Fruit fly (Drosophila melanogaster) whole organism, embryonic: ENCODE data around the gene Rab23.

ENCODE experiments used
- Adf1 ChIP-seq: fragments of 200-800 bp; sonication (Bioruptor generic); IDR thresholded peaks from 2 replicates; pipeline ENCODE4 v1.3.6; 2022; ENCODE audit warnings: missing biosample characterization, missing genetic modification characterization
- CG10267 ChIP-seq: fragments of 200-800 bp; sonication (Bioruptor generic); optimal IDR thresholded peaks from 2 replicates; lab custom pipeline; 2018; ENCODE audit warnings: missing biosample characterization, mild to moderate bottlenecking, missing genetic modification characterization, moderate library complexity
- CG10321 ChIP-seq: fragments of 200-800 bp; sonication (Bioruptor generic); IDR thresholded peaks from 2 replicates; pipeline ENCODE4 v1.3.6; 2022; ENCODE audit warnings: missing biosample characterization, missing genetic modification characterization
- CG10979 ChIP-seq: fragments of 200-800 bp; sonication (Bioruptor generic); optimal IDR thresholded peaks from 2 replicates; lab custom pipeline; 2018; ENCODE audit warnings: missing biosample characterization, mild to moderate bottlenecking, missing genetic modification characterization, moderate library complexity
- CG11247 ChIP-seq: fragments of 200-800 bp; sonication (Bioruptor generic); IDR thresholded peaks from 2 replicates; pipeline ENCODE4 v1.3.6; 2022; ENCODE audit warnings: missing biosample characterization, missing genetic modification characterization
- CG11398 ChIP-seq: fragments of 200-800 bp; sonication (Bioruptor generic); optimal IDR thresholded peaks from 2 replicates; lab custom pipeline; 2016; ENCODE audit warnings: missing biosample characterization, missing genetic modification characterization
- CG13624 ChIP-seq: fragments of 200-800 bp; sonication (Bioruptor generic); optimal IDR thresholded peaks from 2 replicates; lab custom pipeline; 2016; ENCODE audit warnings: missing biosample characterization, missing genetic modification characterization
- CG14441 ChIP-seq: fragments of 200-800 bp; sonication (Bioruptor generic); IDR thresholded peaks from 2 replicates; pipeline ENCODE4 v1.3.6; 2022; ENCODE audit warnings: missing biosample characterization, missing genetic modification characterization
- CG14965 ChIP-seq: fragments of 200-800 bp; sonication (Bioruptor generic); optimal IDR thresholded peaks from 2 replicates; lab custom pipeline; 2016; ENCODE audit warnings: missing biosample characterization, missing genetic modification characterization, borderline replicate concordance
- CG17385 ChIP-seq: fragments of 200-800 bp; sonication (Bioruptor generic); optimal IDR thresholded peaks from 3 replicates; lab custom pipeline; 2018; ENCODE audit warnings: missing biosample characterization, mild to moderate bottlenecking, missing genetic modification characterization
- CG17612 ChIP-seq: fragments of 200-800 bp; sonication (Bioruptor generic); IDR thresholded peaks from 2 replicates; pipeline ENCODE4 v1.3.6; 2022; ENCODE audit warnings: missing biosample characterization, missing genetic modification characterization
- CG17829 ChIP-seq: fragments of 200-800 bp; optimal IDR thresholded peaks from 2 replicates; lab custom pipeline; 2019; ENCODE audit warnings: missing biosample characterization, mild to moderate bottlenecking, missing genetic modification characterization, moderate library complexity
- CG17912 ChIP-seq: fragments of 200-800 bp; sonication (Bioruptor generic); optimal IDR thresholded peaks from 2 replicates; lab custom pipeline; 2018; ENCODE audit warnings: missing biosample characterization, mild to moderate bottlenecking, missing genetic modification characterization
- CG30403 ChIP-seq: fragments of 200-800 bp; sonication (Bioruptor generic); optimal IDR thresholded peaks from 3 replicates; lab custom pipeline; 2016; ENCODE audit warnings: missing biosample characterization, missing genetic modification characterization
- CG30431 ChIP-seq: fragments of 200-800 bp; sonication (Bioruptor generic); optimal IDR thresholded peaks from 2 replicates; lab custom pipeline; 2017; ENCODE audit warnings: missing biosample characterization, missing genetic modification characterization
- CG32532 ChIP-seq: fragments of 200-800 bp; sonication (Bioruptor generic); IDR thresholded peaks from 2 replicates; pipeline ENCODE4 v1.3.6; 2022; ENCODE audit warnings: missing biosample characterization, missing genetic modification characterization
- CG3407 ChIP-seq: fragments of 200-800 bp; sonication (Bioruptor generic); optimal IDR thresholded peaks from 2 replicates; lab custom pipeline; 2018; ENCODE audit warnings: missing biosample characterization, mild to moderate bottlenecking, missing genetic modification characterization
- CG4730 ChIP-seq: fragments of 200-800 bp; sonication (Bioruptor generic); IDR thresholded peaks from 2 replicates; pipeline ENCODE4 v1.3.6; 2022; ENCODE audit warnings: missing biosample characterization, missing genetic modification characterization
- Doc3 ChIP-seq: fragments of 200-800 bp; sonication (Bioruptor generic); IDR thresholded peaks from 3 replicates; pipeline ENCODE4 v1.3.6; 2022; ENCODE audit warnings: missing biosample characterization, missing genetic modification characterization; ENCODE audit not compliant: partially characterized antibody
- E2f2 ChIP-seq: fragments of 200-800 bp; sonication (Bioruptor generic); IDR thresholded peaks from 2 replicates; pipeline ENCODE4 v1.3.6; 2022; ENCODE audit warnings: missing biosample characterization, missing genetic modification characterization
- H2.0 ChIP-seq: fragments of 200-800 bp; sonication (Bioruptor generic); IDR thresholded peaks from 2 replicates; pipeline ENCODE4 v1.3.6; 2022; ENCODE audit warnings: missing biosample characterization, missing genetic modification characterization
- Hey ChIP-seq: fragments of 200-800 bp; sonication (Bioruptor generic); optimal IDR thresholded peaks from 3 replicates; lab custom pipeline; 2018; ENCODE audit warnings: missing biosample characterization, mild to moderate bottlenecking, missing genetic modification characterization
- MTF-1 ChIP-seq: fragments of 200-800 bp; sonication (Bioruptor generic); optimal IDR thresholded peaks from 2 replicates; lab custom pipeline; 2018; ENCODE audit warnings: missing biosample characterization, mild to moderate bottlenecking, missing genetic modification characterization, borderline replicate concordance
- NC2α ChIP-seq: fragments of 200-800 bp; sonication (Bioruptor generic); optimal IDR thresholded peaks from 2 replicates; lab custom pipeline; 2016; ENCODE audit warnings: missing biosample characterization, missing genetic modification characterization
- NC2β ChIP-seq: fragments of 200-800 bp; sonication (Bioruptor generic); optimal IDR thresholded peaks from 2 replicates; lab custom pipeline; 2016; ENCODE audit warnings: missing biosample characterization, missing genetic modification characterization
- NFAT ChIP-seq: fragments of 200-800 bp; sonication (Bioruptor generic); IDR thresholded peaks from 2 replicates; pipeline ENCODE4 v1.3.6; 2022; ENCODE audit warnings: missing biosample characterization, missing genetic modification characterization
- Taf1 ChIP-seq: fragments of 200-800 bp; sonication (Bioruptor generic); IDR thresholded peaks from 2 replicates; pipeline ENCODE4 v1.3.6; 2022; ENCODE audit warnings: missing biosample characterization, missing genetic modification characterization
- ac ChIP-seq: fragments of 200-800 bp; sonication (Bioruptor generic); optimal IDR thresholded peaks from 3 replicates; lab custom pipeline; 2017; ENCODE audit warnings: missing biosample characterization, mild to moderate bottlenecking, missing genetic modification characterization
- amos ChIP-seq: fragments of 200-800 bp; sonication (Bioruptor generic); IDR thresholded peaks from 2 replicates; pipeline ENCODE4 v1.3.6; 2022; ENCODE audit warnings: missing biosample characterization, missing genetic modification characterization; ENCODE audit not compliant: partially characterized antibody
- ato ChIP-seq: fragments of 200-800 bp; sonication (Bioruptor generic); IDR thresholded peaks from 2 replicates; pipeline ENCODE4 v1.3.6; 2022; ENCODE audit warnings: missing biosample characterization, missing genetic modification characterization; ENCODE audit not compliant: partially characterized antibody
- bigmax ChIP-seq: fragments of 200-800 bp; sonication (Bioruptor generic); optimal IDR thresholded peaks from 2 replicates; lab custom pipeline; 2018; ENCODE audit warnings: missing biosample characterization, mild to moderate bottlenecking, missing genetic modification characterization
- crc ChIP-seq: fragments of 200-800 bp; sonication (Bioruptor generic); optimal IDR thresholded peaks from 2 replicates; lab custom pipeline; 2016; ENCODE audit warnings: missing biosample characterization, missing genetic modification characterization
- cwo ChIP-seq: fragments of 200-800 bp; sonication (Bioruptor generic); optimal IDR thresholded peaks from 3 replicates; lab custom pipeline; 2017; ENCODE audit warnings: missing biosample characterization, missing genetic modification characterization, mild to moderate bottlenecking, moderate library complexity, missing genetic modification reagents
- dati ChIP-seq: fragments of 200-800 bp; sonication (Bioruptor generic); IDR thresholded peaks from 2 replicates; pipeline ENCODE4 v1.3.6; 2022; ENCODE audit warnings: missing biosample characterization, missing genetic modification characterization
- dimm ChIP-seq: fragments of 200-800 bp; sonication (Bioruptor generic); IDR thresholded peaks from 2 replicates; pipeline ENCODE4 v1.3.6; 2022; ENCODE audit warnings: missing biosample characterization, missing genetic modification characterization
- fd102C ChIP-seq: fragments of 200-800 bp; sonication (Bioruptor generic); optimal IDR thresholded peaks from 2 replicates; lab custom pipeline; 2018; ENCODE audit warnings: missing biosample characterization, mild to moderate bottlenecking, missing genetic modification characterization, moderate library complexity
- fd64A ChIP-seq: fragments of 200-800 bp; sonication (Bioruptor generic); optimal IDR thresholded peaks from 3 replicates; lab custom pipeline; 2018; ENCODE audit warnings: missing biosample characterization, mild to moderate bottlenecking, missing genetic modification characterization
- fru ChIP-seq: fragments of >200 bp; optimal IDR thresholded peaks from 2 replicates; lab custom pipeline; 2017
- gcm2 ChIP-seq: fragments of 200-800 bp; sonication (Bioruptor generic); optimal IDR thresholded peaks from 2 replicates; lab custom pipeline; 2016; ENCODE audit warnings: missing biosample characterization, missing genetic modification characterization
- hb ChIP-seq: fragments of 200-800 bp; sonication (Bioruptor generic); IDR thresholded peaks from 3 replicates; pipeline ENCODE4 v1.3.6; 2022; ENCODE audit warnings: missing biosample characterization, missing genetic modification characterization; ENCODE audit not compliant: partially characterized antibody
- lab ChIP-seq: fragments of 200-800 bp; sonication (Bioruptor generic); optimal IDR thresholded peaks from 3 replicates; lab custom pipeline; 2017; ENCODE audit warnings: missing biosample characterization, missing genetic modification characterization, mild to moderate bottlenecking, moderate library complexity, missing genetic modification reagents
- lmd ChIP-seq: fragments of 200-800 bp; sonication (Bioruptor generic); IDR thresholded peaks from 2 replicates; pipeline ENCODE4 v1.3.6; 2022; ENCODE audit warnings: missing biosample characterization, missing genetic modification characterization
- nerfin-1 ChIP-seq: fragments of 200-800 bp; sonication (Bioruptor generic); optimal IDR thresholded peaks from 3 replicates; lab custom pipeline; 2019; ENCODE audit warnings: missing biosample characterization, mild to moderate bottlenecking, missing genetic modification characterization, moderate library complexity
- nerfin-2 ChIP-seq: fragments of 200-800 bp; sonication (Bioruptor generic); IDR thresholded peaks from 2 replicates; pipeline ENCODE4 v1.3.6; 2022; ENCODE audit warnings: missing biosample characterization, missing genetic modification characterization; ENCODE audit not compliant: partially characterized antibody
- pnt ChIP-seq: fragments of 200-800 bp; sonication (Bioruptor generic); optimal IDR thresholded peaks from 3 replicates; lab custom pipeline; 2016; ENCODE audit warnings: missing biosample characterization, missing genetic modification characterization
- slbo ChIP-seq: fragments of 200-800 bp; sonication (Bioruptor generic); IDR thresholded peaks from 2 replicates; pipeline ENCODE4 v1.3.6; 2022; ENCODE audit warnings: missing biosample characterization, missing genetic modification characterization
- slou ChIP-seq: fragments of 200-800 bp; sonication (Bioruptor generic); optimal IDR thresholded peaks from 3 replicates; lab custom pipeline; 2016; ENCODE audit warnings: missing biosample characterization, missing genetic modification characterization
- toy ChIP-seq: fragments of 200-800 bp; sonication (Bioruptor generic); IDR thresholded peaks from 2 replicates; pipeline ENCODE4 v1.3.6; 2022; ENCODE audit warnings: missing biosample characterization, missing genetic modification characterization
- vnd ChIP-seq: fragments of 200-800 bp; sonication (Bioruptor generic); IDR thresholded peaks from 3 replicates; pipeline ENCODE4 v1.3.6; 2022; ENCODE audit warnings: missing biosample characterization, missing genetic modification characterization; ENCODE audit not compliant: partially characterized antibody
- vvl ChIP-seq: fragments of 200-800 bp; sonication (Bioruptor generic); IDR thresholded peaks from 2 replicates; pipeline ENCODE4 v1.3.6; 2022; ENCODE audit warnings: missing biosample characterization, missing genetic modification characterization
- wdn ChIP-seq: fragments of 200-800 bp; sonication (Bioruptor generic); IDR thresholded peaks from 2 replicates; pipeline ENCODE4 v1.3.6; 2022; ENCODE audit warnings: missing biosample characterization, missing genetic modification characterization

Gene Rab23

DNA sequence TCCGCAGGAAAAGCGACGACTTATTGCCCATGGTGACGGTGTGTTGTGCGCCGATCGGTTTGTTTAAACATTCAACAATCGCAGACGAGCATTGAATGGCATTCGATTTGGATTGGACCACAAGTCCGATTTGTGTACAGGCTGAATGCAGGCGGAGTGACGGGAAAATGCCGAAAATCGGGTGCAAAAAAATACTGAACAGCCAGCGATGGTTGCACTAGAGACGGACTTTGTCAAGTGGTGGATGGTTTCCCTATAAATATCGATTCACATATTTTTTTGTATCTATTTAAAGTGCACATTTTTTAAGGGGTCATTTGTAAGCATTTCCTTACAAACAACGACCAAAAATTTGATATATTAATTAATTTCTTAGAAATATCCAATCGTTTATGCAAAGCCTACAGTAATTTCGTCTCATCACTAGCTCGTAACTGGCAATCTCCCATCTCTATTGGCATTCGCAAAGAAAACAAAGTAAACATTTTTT lies 30.5 kb downstream of the Rab23 start, which contains the start of the genes elm and MED27 (continued):
- TF ChIP-seq ac (GFP tag; lab: Kevin White, UChicago), result no peak
- peak; percentile 92 for TF ChIP-seq CG4730 (GFP tag; lab: Robert Waterston, UW)
- peak; percentile 65 for TF ChIP-seq crc (GFP tag; lab: Kevin White, UChicago)
- peak; percentile 74 for TF ChIP-seq Adf1 (GFP tag; lab: Robert Waterston, UW)
- TF ChIP-seq nerfin-2 (GFP tag; lab: Robert Waterston, UW), result peak; percentile 88
- TF ChIP-seq CG17385 (GFP tag; lab: Kevin White, UChicago), result peak; percentile 80
- TF ChIP-seq CG10979, result peak; percentile 86
- peak; percentile 56 for TF ChIP-seq Hey (tag; lab: Kevin White, UChicago)
- TF ChIP-seq ato (GFP tag; lab: Robert Waterston, UW), result peak; percentile 47; the same call in 1 of the 2 replicates
- TF ChIP-seq CG17829 (tag; lab: Kevin White, UChicago), result peak; percentile 94
- TF ChIP-seq CG13624 (GFP tag; lab: Kevin White, UChicago), result peak; percentile 94
- peak; percentile 97 for TF ChIP-seq slbo (GFP tag; lab: Robert Waterston, UW)
- peak; percentile 95 for TF ChIP-seq lmd (GFP tag; lab: Robert Waterston, UW)
- TF ChIP-seq lab (GFP tag; lab: Kevin White, UChicago), result peak; percentile 89
- peak; percentile 68 for TF ChIP-seq MTF-1 (GFP tag; lab: Kevin White, UChicago)
- peak; percentile 48; the same call in 1 of the 2 replicates for TF ChIP-seq CG10321
- TF ChIP-seq fru (lab: Kevin White, UChicago), result no peak
- TF ChIP-seq amos, result peak; percentile 91
- TF ChIP-seq CG30431 (GFP tag; lab: Kevin White, UChicago), result peak; percentile 87
- peak; percentile 72; the same call in 1 of the 2 replicates for TF ChIP-seq toy (GFP tag; lab: Robert Waterston, UW)
- peak; percentile 94 for TF ChIP-seq CG32532 (GFP tag; lab: Robert Waterston, UW)
- TF ChIP-seq bigmax (GFP tag; lab: Kevin White, UChicago), result no peak
- peak; percentile 93 for TF ChIP-seq slou
- TF ChIP-seq CG14965 (GFP tag; lab: Kevin White, UChicago), result peak; percentile 25
- peak; percentile 92 for TF ChIP-seq pnt
- peak; percentile 96 for TF ChIP-seq Doc3 (GFP tag; lab: Robert Waterston, UW)
- TF ChIP-seq NFAT (GFP tag; lab: Robert Waterston, UW), result peak; percentile 94
- TF ChIP-seq NC2β (GFP tag; lab: Kevin White, UChicago), result peak; percentile 91
- peak; percentile 77 for TF ChIP-seq gcm2
- TF ChIP-seq dati (GFP tag; lab: Robert Waterston, UW), result no peak; the same call in 1 of the 2 replicates
- TF ChIP-seq hb, result peak; percentile 90
- peak; percentile 78 for TF ChIP-seq CG3407 (GFP tag; lab: Kevin White, UChicago)
- TF ChIP-seq vvl (GFP tag; lab: Robert Waterston, UW), result peak; percentile 94
- TF ChIP-seq dimm, result peak; percentile 82
- TF ChIP-seq CG17912 (GFP tag; lab: Kevin White, UChicago), result no peak
- TF ChIP-seq NC2α (GFP tag; lab: Kevin White, UChicago), result peak; percentile 79
- TF ChIP-seq CG10267, result peak; percentile 87
- TF ChIP-seq CG14441 (GFP tag; lab: Robert Waterston, UW), result peak; percentile 95
- TF ChIP-seq CG30403 (GFP tag; lab: Kevin White, UChicago), result peak; percentile 98
- peak; percentile 93 for TF ChIP-seq vnd
- TF ChIP-seq CG17612 (GFP tag; lab: Robert Waterston, UW), result peak; percentile 68; the same call in 1 of the 2 replicates
- TF ChIP-seq fd102C (GFP tag; lab: Kevin White, UChicago), result peak; percentile 79
- TF ChIP-seq wdn, result peak; percentile 92
- peak; percentile 69 for TF ChIP-seq E2f2
- TF ChIP-seq CG11247 (GFP tag; lab: Robert Waterston, UW), result peak; percentile 91
- peak; percentile 67 for TF ChIP-seq CG11398
- TF ChIP-seq H2.0 (GFP tag; lab: Robert Waterston, UW), result peak; percentile 93
- peak; percentile 84 for TF ChIP-seq nerfin-1
- TF ChIP-seq cwo (GFP tag; lab: Kevin White, UChicago), result peak; percentile 76
- no peak for TF ChIP-seq fd64A
- TF ChIP-seq Taf1, result peak; percentile 90
